Worm (Caenorhabditis elegans) whole organism, L4 larva: ENCODE measurements around the gene gpb-1.

Experiments
- F10B5.3 ChIP-seq: sonication (generic microtip); optimal IDR thresholded peaks from 2 replicates; lab custom pipeline; 2016; ENCODE audit warnings: mild to moderate bottlenecking, missing genetic modification characterization, missing compliant biosample characterization
- F49E8.2 ChIP-seq: sonication (generic microtip); optimal IDR thresholded peaks from 2 replicates; lab custom pipeline; 2016; ENCODE audit warnings: missing compliant biosample characterization, mild to moderate bottlenecking, missing genetic modification characterization, borderline replicate concordance
- R02D3.7 ChIP-seq: fragments of 150-350 bp; sonication (generic microtip); optimal IDR thresholded peaks from 3 replicates; lab custom pipeline; 2014; ENCODE audit warnings: missing biosample characterization, missing genetic modification characterization
- T20F7.1 ChIP-seq: fragments of 200-800 bp; sonication (Bioruptor generic); optimal IDR thresholded peaks from 2 replicates; lab custom pipeline; 2018; ENCODE audit warnings: mild to moderate bottlenecking, missing genetic modification characterization, missing compliant biosample characterization
- T26A8.4 ChIP-seq: fragments of 200-800 bp; sonication (Bioruptor generic); IDR thresholded peaks from 2 replicates; pipeline ENCODE4 v1.3.6; 2022; ENCODE audit warnings: missing genetic modification characterization, missing compliant biosample characterization
- ZK546.5 ChIP-seq, 2 experiments: sonication (generic microtip); optimal IDR thresholded peaks; 2 replicates each; lab custom pipeline; 2017; ENCODE audit warnings: missing biosample characterization in 2 of 2, missing genetic modification characterization in 2 of 2
- ama-1 ChIP-seq: fragments of 150-350 bp; optimal IDR thresholded peaks from 2 replicates; lab custom pipeline; 2014; ENCODE audit warnings: inconsistent platforms, mixed read lengths
- attf-4 ChIP-seq: sonication (generic microtip); optimal IDR thresholded peaks from 3 replicates; lab custom pipeline; 2017; ENCODE audit warnings: missing biosample characterization, missing genetic modification characterization
- ceh-44 ChIP-seq: fragments of 200-800 bp; sonication (Bioruptor generic); IDR thresholded peaks from 2 replicates; pipeline ENCODE4 v1.3.6; 2022; ENCODE audit warnings: missing genetic modification reagents, missing genetic modification characterization, missing compliant biosample characterization
- ceh-82 ChIP-seq: sonication (generic microtip); optimal IDR thresholded peaks from 2 replicates; lab custom pipeline; 2017; ENCODE audit warnings: missing biosample characterization, missing genetic modification characterization
- cey-2 ChIP-seq: sonication (generic microtip); optimal IDR thresholded peaks from 3 replicates; lab custom pipeline; 2017; ENCODE audit warnings: missing genetic modification characterization, mild to moderate bottlenecking, missing compliant biosample characterization, antibody characterized with exemption, borderline replicate concordance; ENCODE audit not compliant: insufficient read depth
- daf-12 ChIP-seq: fragments of 150-350 bp; optimal IDR thresholded peaks from 2 replicates; lab custom pipeline; 2014; ENCODE audit warnings: missing biosample characterization, missing genetic modification reagents, missing genetic modification characterization
- daf-19 ChIP-seq: fragments of 200-800 bp; sonication (Bioruptor generic); conservative IDR thresholded peaks from 2 replicates; pipeline ENCODE4 v1.3.6; 2022; ENCODE audit warnings: missing genetic modification characterization, missing compliant biosample characterization
- dpl-1 ChIP-seq: fragments of 150-350 bp; optimal IDR thresholded peaks from 2 replicates; lab custom pipeline; 2014; ENCODE audit warnings: missing biosample characterization, missing genetic modification reagents, missing genetic modification characterization
- dve-1 ChIP-seq: sonication (generic microtip); optimal IDR thresholded peaks from 2 replicates; lab custom pipeline; 2017; ENCODE audit warnings: antibody characterized with exemption, mild to moderate bottlenecking, missing genetic modification characterization, missing compliant biosample characterization; ENCODE audit not compliant: insufficient read depth
- fkh-10 ChIP-seq: fragments of 150-350 bp; optimal IDR thresholded peaks from 2 replicates; lab custom pipeline; 2014; ENCODE audit warnings: missing biosample characterization, missing genetic modification reagents, missing genetic modification characterization
- fos-1 ChIP-seq: fragments of 150-350 bp; optimal IDR thresholded peaks from 2 replicates; lab custom pipeline; 2014; ENCODE audit warnings: missing biosample characterization, missing genetic modification characterization
- hif-1 ChIP-seq, 2 experiments: sonication (generic microtip); optimal IDR thresholded peaks; 2 replicates each; lab custom pipeline; 2016 to 2017; ENCODE audit warnings: missing compliant biosample characterization in 2 of 2, missing genetic modification characterization in 2 of 2, missing genetic modification reagents in 2 of 2, missing genotype in 2 of 2, mild to moderate bottlenecking in 1 of 2
- hmg-1.1 ChIP-seq: fragments of 200-800 bp; sonication (Bioruptor generic); IDR thresholded peaks from 2 replicates; pipeline ENCODE4 v1.3.6; 2022; ENCODE audit warnings: missing genetic modification reagents, missing genetic modification characterization, missing compliant biosample characterization
- lim-7 ChIP-seq: fragments of 200-800 bp; sonication (Bioruptor generic); IDR thresholded peaks from 2 replicates; pipeline ENCODE4 v1.3.6; 2022; ENCODE audit warnings: missing genetic modification characterization, missing compliant biosample characterization
- lin-15B ChIP-seq: fragments of 150-350 bp; sonication (generic microtip); optimal IDR thresholded peaks from 3 replicates; lab custom pipeline; 2014; ENCODE audit warnings: missing biosample characterization, missing genetic modification characterization
- lin-38 ChIP-seq: fragments of 200-800 bp; sonication (Bioruptor generic); IDR thresholded peaks from 2 replicates; pipeline ENCODE4 v1.3.6; 2022; ENCODE audit warnings: missing genetic modification reagents, missing genetic modification characterization, missing compliant biosample characterization
- lin-39 ChIP-seq: fragments of 150-350 bp; optimal IDR thresholded peaks from 2 replicates; lab custom pipeline; 2014; ENCODE audit warnings: missing biosample characterization, missing genetic modification reagents, missing genetic modification characterization
- lsy-2 ChIP-seq, 2 experiments: fragments of 150-350 bp in 1 of 2; sonication (generic microtip) in 1 of 2; optimal IDR thresholded peaks; 2 replicates each; lab custom pipeline; 2014 to 2017; ENCODE audit warnings: missing biosample characterization in 2 of 2, missing genetic modification characterization in 2 of 2
- madf-5 ChIP-seq, 2 experiments: fragments of 200-800 bp; sonication (Bioruptor generic); IDR thresholded peaks; 2 replicates each; pipeline ENCODE4 v1.3.6; 2022; ENCODE audit warnings: missing compliant biosample characterization in 2 of 2, missing genetic modification characterization in 2 of 2
- madf-9 ChIP-seq: fragments of 200-800 bp; sonication (Bioruptor generic); conservative IDR thresholded peaks from 2 replicates; pipeline ENCODE4 v1.3.6; 2022; ENCODE audit warnings: missing genetic modification reagents, missing genetic modification characterization, missing compliant biosample characterization
- mep-1 ChIP-seq: fragments of 150-350 bp; sonication (generic microtip); optimal IDR thresholded peaks from 3 replicates; lab custom pipeline; 2014; ENCODE audit warnings: missing biosample characterization, missing genetic modification characterization
- mes-2 ChIP-seq: sonication (generic microtip); optimal IDR thresholded peaks from 2 replicates; lab custom pipeline; 2016; ENCODE audit warnings: missing genotype, mild to moderate bottlenecking, missing genetic modification characterization, missing compliant biosample characterization; ENCODE audit not compliant: poor library complexity, severe bottlenecking
- mxl-2 ChIP-seq: fragments of 200-800 bp; sonication (Bioruptor generic); conservative IDR thresholded peaks from 2 replicates; pipeline ENCODE4 v1.3.6; 2022; ENCODE audit warnings: missing genetic modification reagents, missing genetic modification characterization, missing compliant biosample characterization
- nhr-10 ChIP-seq: fragments of 150-350 bp; optimal IDR thresholded peaks from 2 replicates; lab custom pipeline; 2014; ENCODE audit warnings: missing biosample characterization, missing genetic modification characterization
- nhr-111 ChIP-seq: fragments of 200-800 bp; sonication (Bioruptor generic); optimal IDR thresholded peaks from 2 replicates; lab custom pipeline; 2018; ENCODE audit warnings: mild to moderate bottlenecking, missing genetic modification characterization, missing compliant biosample characterization
- nhr-237 ChIP-seq: sonication (generic microtip); optimal IDR thresholded peaks from 2 replicates; lab custom pipeline; 2017; ENCODE audit warnings: missing biosample characterization, missing genetic modification characterization
- nhr-25 ChIP-seq: sonication (generic microtip); optimal IDR thresholded peaks from 2 replicates; lab custom pipeline; 2017; ENCODE audit warnings: missing genetic modification characterization, mild to moderate bottlenecking, missing compliant biosample characterization, antibody characterized with exemption, moderate library complexity, borderline replicate concordance; ENCODE audit not compliant: insufficient read depth
- nhr-41 ChIP-seq: fragments of 200-800 bp; sonication (Bioruptor generic); IDR thresholded peaks from 2 replicates; pipeline ENCODE4 v1.3.6; 2022; ENCODE audit warnings: missing genetic modification reagents, missing genetic modification characterization, missing compliant biosample characterization
- nhr-42 ChIP-seq: fragments of 200-800 bp; sonication (Bioruptor generic); IDR thresholded peaks from 2 replicates; pipeline ENCODE4 v1.3.6; 2022; ENCODE audit warnings: missing genetic modification characterization, missing compliant biosample characterization
- nhr-6 ChIP-seq: fragments of 150-350 bp; optimal IDR thresholded peaks from 2 replicates; lab custom pipeline; 2014; ENCODE audit warnings: missing biosample characterization, missing genetic modification characterization
- php-3 ChIP-seq: fragments of 200-800 bp; sonication (Bioruptor generic); IDR thresholded peaks from 2 replicates; pipeline ENCODE4 v1.3.6; 2022; ENCODE audit warnings: missing genetic modification reagents, missing genetic modification characterization, missing compliant biosample characterization
- rbr-2 ChIP-seq: sonication (generic microtip); optimal IDR thresholded peaks from 2 replicates; lab custom pipeline; 2016; ENCODE audit warnings: missing genotype, missing genetic modification characterization, missing compliant biosample characterization
- spr-1 ChIP-seq: sonication (generic microtip); optimal IDR thresholded peaks from 2 replicates; lab custom pipeline; 2016; ENCODE audit warnings: mild to moderate bottlenecking, missing genetic modification characterization, missing compliant biosample characterization
- unc-39 ChIP-seq: sonication (generic microtip); optimal IDR thresholded peaks from 2 replicates; lab custom pipeline; 2017; ENCODE audit warnings: missing biosample characterization, missing genetic modification characterization
- unc-62 ChIP-seq, 3 experiments: fragments of 150-350 bp in 1 of 3; sonication (generic microtip); optimal IDR thresholded peaks in 2 of 3; peaks in 1 of 3; 1 replicate in 1 of 3; 2 replicates in 2 of 3; lab custom pipeline; 2014 to 2017; ENCODE audit warnings: missing biosample characterization in 3 of 3, missing genetic modification characterization in 3 of 3, missing genetic modification reagents in 3 of 3, missing genotype in 1 of 3
- zfp-2 ChIP-seq: sonication (generic microtip); optimal IDR thresholded peaks from 2 replicates; lab custom pipeline; 2016; ENCODE audit warnings: mild to moderate bottlenecking, missing genetic modification characterization, missing compliant biosample characterization
- zfp-3 ChIP-seq: fragments of 200-800 bp; sonication (Bioruptor generic); conservative IDR thresholded peaks from 2 replicates; pipeline ENCODE4 v1.3.6; 2022; ENCODE audit warnings: missing genetic modification reagents, missing genetic modification characterization, missing compliant biosample characterization
- zip-11 ChIP-seq: fragments of 200-800 bp; sonication (Bioruptor generic); IDR thresholded peaks from 2 replicates; pipeline ENCODE4 v1.3.6; 2022; ENCODE audit warnings: missing genetic modification characterization, missing compliant biosample characterization
- zip-2 ChIP-seq: fragments of 150-350 bp; optimal IDR thresholded peaks from 2 replicates; lab custom pipeline; 2014; ENCODE audit warnings: missing biosample characterization, missing genetic modification characterization

The gpb-1 gene

ce11 chrII:11749490-11750172, 1.2 kb upstream of the gpb-1 start (continued):
- TF ChIP-seq daf-19 (GFP tag; lab: Robert Waterston, UW) (no peak), T26A8.4 (GFP tag; lab: Robert Waterston, UW) (peak; percentile 71), fos-1 (tag; lab: Kevin White, UChicago) (no peak), daf-12 (tag; lab: Kevin White, UChicago) (no peak), attf-4 (tag; lab: Kevin White, UChicago) (peak; percentile 8), F10B5.3 (peak; percentile 67)

ce11 chrII:11747889-11748288, 522 bp downstream of the gpb-1 start:
- TF ChIP-seq lsy-2 (tag; optimal IDR thresholded peaks at IDR 0.05; lab: Kevin White, UChicago) (peak; percentile 24 to 95), fkh-10 (no peak), T20F7.1 (GFP tag; lab: Kevin White, UChicago) (peak; percentile 35), lim-7 (no peak), zip-2 (tag; lab: Kevin White, UChicago) (no peak), F49E8.2 (tag; lab: Kevin White, UChicago) (no peak), unc-62 (GFP tag; optimal IDR thresholded peaks at IDR 0.05 in 1 of 2; lab: Kevin White, UChicago) (no peak), unc-62 (tag; optimal IDR thresholded peaks at IDR 0.05; lab: Kevin White, UChicago) (no peak), lin-39 (tag; lab: Kevin White, UChicago) (no peak), unc-39 (tag; lab: Kevin White, UChicago) (no peak), lin-38 (GFP tag; lab: Robert Waterston, UW) (0 out of 2 replicates have a peak, but pooled peaks have one; percentile 9), nhr-10 (tag; lab: Kevin White, UChicago) (no peak), ZK546.5 (tag; optimal IDR thresholded peaks at IDR 0.05; lab: Kevin White, UChicago) (no peak), mxl-2 (GFP tag; lab: Robert Waterston, UW) (no peak), mes-2 (tag; lab: Kevin White, UChicago) (peak; percentile 15)

DNA sequence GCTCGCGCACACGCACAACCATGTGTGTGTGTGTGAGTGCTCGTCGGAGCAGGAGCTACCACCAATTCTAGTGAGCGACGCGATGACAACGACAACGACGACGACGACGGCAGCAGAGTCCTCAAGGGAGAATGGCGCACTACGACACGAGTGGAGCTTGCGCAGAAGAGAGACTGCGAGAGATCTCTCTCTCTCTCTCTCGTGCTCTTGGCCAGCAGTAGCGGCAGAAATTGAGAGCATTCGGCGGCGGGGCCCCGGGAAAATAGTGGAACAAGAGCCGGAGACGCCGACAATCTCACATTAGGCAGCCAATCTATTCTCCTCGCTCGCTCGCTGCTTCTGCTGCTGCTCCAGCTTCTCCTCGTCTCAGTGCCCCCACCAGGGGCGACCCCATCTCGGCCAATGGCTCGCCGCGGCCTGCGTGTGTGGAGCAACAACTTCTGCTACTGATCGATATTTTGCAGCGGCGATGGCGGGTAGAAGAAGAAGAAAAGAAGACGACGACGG, 1.6 kb downstream of the gpb-1 start:
- TF ChIP-seq spr-1 (peak; percentile 53), ama-1 (lab: Kevin White, UChicago) (no peak), nhr-41 (GFP tag; lab: Robert Waterston, UW) (no peak), nhr-25 (tag; lab: Kevin White, UChicago) (no peak), madf-5 (GFP tag; IDR thresholded peaks at IDR 0.05; lab: Robert Waterston, UW) (0 out of 4 replicates have a peak, but pooled peaks of 1 of the 2 experiments have one; percentile 16), hmg-1.1 (GFP tag; lab: Robert Waterston, UW) (peak; percentile 83; the same call in 1 of the 2 replicates), zip-2 (tag; lab: Kevin White, UChicago) (no peak), dpl-1 (no peak), lim-7 (no peak), mep-1 (peak; percentile 82), rbr-2 (tag; lab: Kevin White, UChicago) (peak; percentile 85), zfp-2 (tag; lab: Kevin White, UChicago) (peak; percentile 5), unc-62 (GFP tag; optimal IDR thresholded peaks at IDR 0.05 in 1 of 2; lab: Kevin White, UChicago) (peak in 1 of 2 experiments; percentile 93), unc-62 (tag; optimal IDR thresholded peaks at IDR 0.05; lab: Kevin White, UChicago) (no peak), hif-1 (tag; optimal IDR thresholded peaks at IDR 0.05; lab: Kevin White, UChicago) (peak in 1 of 2 experiments; percentile 63), nhr-111 (GFP tag; lab: Kevin White, UChicago) (no peak), nhr-42 (GFP tag; lab: Robert Waterston, UW) (no peak), madf-9 (no peak), lin-15B (tag; lab: Kevin White, UChicago) (no peak), ceh-44 (no peak), zip-11 (GFP tag; lab: Robert Waterston, UW) (no peak), php-3 (GFP tag; lab: Robert Waterston, UW) (no peak), dve-1 (tag; lab: Kevin White, UChicago) (no peak), T20F7.1 (GFP tag; lab: Kevin White, UChicago) (peak; percentile 56), R02D3.7 (no peak), nhr-237 (tag; lab: Kevin White, UChicago) (no peak), fkh-10 (peak; percentile 84), zfp-3 (GFP tag; lab: Robert Waterston, UW) (no peak), nhr-6 (peak; percentile 59), ceh-82 (tag; lab: Kevin White, UChicago) (no peak), cey-2 (no peak)
